Worm (Caenorhabditis elegans) whole organism, L1 larva: ENCODE data around the gene ttbk-6.

Source experiments
- C04F5.9 ChIP-seq: sonication (generic microtip); optimal IDR thresholded peaks from 2 replicates; lab custom pipeline; 2016; ENCODE audit warnings: missing genetic modification characterization, missing compliant biosample characterization
- C16A3.4 ChIP-seq: fragments of 150-350 bp; optimal IDR thresholded peaks from 2 replicates; lab custom pipeline; 2014; ENCODE audit warnings: missing biosample characterization, missing genetic modification characterization
- aha-1 ChIP-seq: fragments of 150-350 bp; optimal IDR thresholded peaks from 2 replicates; lab custom pipeline; 2014; ENCODE audit warnings: missing biosample characterization, missing genetic modification characterization
- ama-1 ChIP-seq: fragments of 150-350 bp; optimal IDR thresholded peaks from 2 replicates; lab custom pipeline; 2014
- ceh-63 ChIP-seq: fragments of 200-800 bp; sonication (Bioruptor generic); optimal IDR thresholded peaks from 2 replicates; lab custom pipeline; 2018; ENCODE audit warnings: mild to moderate bottlenecking, missing genetic modification characterization, missing compliant biosample characterization
- ceh-8 ChIP-seq: fragments of 200-800 bp; sonication (Bioruptor generic); optimal IDR thresholded peaks from 2 replicates; lab custom pipeline; 2018; ENCODE audit warnings: mild to moderate bottlenecking, missing genetic modification characterization, moderate library complexity, missing compliant biosample characterization
- dpl-1 ChIP-seq, 3 experiments: fragments of 150-350 bp in 2 of 3; sonication (generic microtip) in 1 of 3; optimal IDR thresholded peaks; 2 replicates each; lab custom pipeline; 2014 to 2017; ENCODE audit warnings: missing biosample characterization in 3 of 3, missing genetic modification characterization in 3 of 3, missing genetic modification reagents in 3 of 3
- dsc-1 ChIP-seq: sonication (generic microtip); optimal IDR thresholded peaks from 2 replicates; lab custom pipeline; 2016; ENCODE audit warnings: mild to moderate bottlenecking, missing genetic modification characterization, missing compliant biosample characterization
- efl-1 ChIP-seq, 4 experiments: fragments of 150-350 bp; optimal IDR thresholded peaks in 3 of 4; peaks in 1 of 4; 1 replicate in 1 of 4; 2 replicates in 3 of 4; lab custom pipeline; 2014; ENCODE audit warnings: missing biosample characterization in 2 of 4, missing genetic modification characterization in 2 of 4, missing genetic modification reagents in 2 of 4
- egl-27 ChIP-seq, 2 experiments: fragments of 150-350 bp in 1 of 2; sonication (generic microtip); optimal IDR thresholded peaks; 3 replicates each; lab custom pipeline; 2017 to 2018; ENCODE audit warnings: missing biosample characterization in 2 of 2, missing genetic modification characterization in 2 of 2, missing genetic modification reagents in 2 of 2
- elt-2 ChIP-seq: sonication (generic microtip); optimal IDR thresholded peaks from 2 replicates; lab custom pipeline; 2016; ENCODE audit warnings: missing genetic modification characterization, mild to moderate bottlenecking, inconsistent platforms, missing compliant biosample characterization, missing genetic modification reagents
- fos-1 ChIP-seq: fragments of 150-350 bp; optimal IDR thresholded peaks from 2 replicates; lab custom pipeline; 2014; ENCODE audit warnings: missing biosample characterization, missing genetic modification characterization
- hlh-4 ChIP-seq: sonication (generic microtip); optimal IDR thresholded peaks from 2 replicates; lab custom pipeline; 2016; ENCODE audit warnings: mild to moderate bottlenecking, missing genetic modification characterization, missing compliant biosample characterization
- lin-39 ChIP-seq: fragments of 150-350 bp; optimal IDR thresholded peaks from 2 replicates; lab custom pipeline; 2014; ENCODE audit warnings: missing biosample characterization, missing genetic modification reagents, missing genetic modification characterization
- lir-3 ChIP-seq: sonication (generic microtip); optimal IDR thresholded peaks from 2 replicates; lab custom pipeline; 2016; ENCODE audit warnings: mild to moderate bottlenecking, missing genetic modification characterization, moderate library complexity, missing compliant biosample characterization; ENCODE audit not compliant: poor library complexity
- lsy-2 ChIP-seq, 2 experiments: fragments of 150-350 bp; optimal IDR thresholded peaks; 2 replicates each; lab custom pipeline; 2014; ENCODE audit warnings: missing biosample characterization in 2 of 2, missing genetic modification characterization in 2 of 2
- mdl-1 ChIP-seq, 2 experiments: fragments of 150-350 bp; optimal IDR thresholded peaks; 2 replicates each; lab custom pipeline; 2014 to 2017; ENCODE audit warnings: missing biosample characterization in 2 of 2, missing genetic modification characterization in 2 of 2, inconsistent platforms in 1 of 2
- mef-2 ChIP-seq: fragments of 150-350 bp; optimal IDR thresholded peaks from 2 replicates; lab custom pipeline; 2014; ENCODE audit warnings: missing biosample characterization, missing genetic modification characterization
- mep-1 ChIP-seq: fragments of 150-350 bp; optimal IDR thresholded peaks from 2 replicates; lab custom pipeline; 2014; ENCODE audit warnings: missing biosample characterization, missing genetic modification characterization
- nhr-12 ChIP-seq: sonication (generic microtip); optimal IDR thresholded peaks from 2 replicates; lab custom pipeline; 2017; ENCODE audit warnings: missing biosample characterization, missing genetic modification characterization
- nhr-20 ChIP-seq: sonication (generic microtip); optimal IDR thresholded peaks from 2 replicates; lab custom pipeline; 2016; ENCODE audit warnings: mild to moderate bottlenecking, missing genetic modification characterization, missing compliant biosample characterization
- nhr-71 ChIP-seq: sonication (generic microtip); optimal IDR thresholded peaks from 2 replicates; lab custom pipeline; 2016; ENCODE audit warnings: mild to moderate bottlenecking, missing genetic modification characterization, moderate library complexity, missing compliant biosample characterization
- nhr-76 ChIP-seq: sonication (generic microtip); optimal IDR thresholded peaks from 2 replicates; lab custom pipeline; 2017; ENCODE audit warnings: missing biosample characterization, missing genetic modification characterization
- nhr-90 ChIP-seq: sonication (generic microtip); optimal IDR thresholded peaks from 2 replicates; lab custom pipeline; 2016; ENCODE audit warnings: mild to moderate bottlenecking, missing genetic modification characterization, missing compliant biosample characterization; ENCODE audit not compliant: poor library complexity
- pax-3 ChIP-seq: fragments of 200-800 bp; sonication (Bioruptor generic); optimal IDR thresholded peaks from 2 replicates; lab custom pipeline; 2018; ENCODE audit warnings: mild to moderate bottlenecking, missing genetic modification characterization, moderate library complexity, missing compliant biosample characterization
- snpc-4 ChIP-seq: fragments of 150-350 bp; optimal IDR thresholded peaks from 2 replicates; lab custom pipeline; 2014; ENCODE audit warnings: missing biosample characterization, missing genetic modification characterization
- snu-23 ChIP-seq: sonication (generic microtip); optimal IDR thresholded peaks from 2 replicates; lab custom pipeline; 2016; ENCODE audit warnings: missing genetic modification characterization, missing compliant biosample characterization
- tbx-2 ChIP-seq: sonication (generic microtip); optimal IDR thresholded peaks from 2 replicates; lab custom pipeline; 2016; ENCODE audit warnings: missing genetic modification characterization, missing compliant biosample characterization
- unc-130 ChIP-seq: fragments of 150-350 bp; optimal IDR thresholded peaks from 2 replicates; lab custom pipeline; 2017; ENCODE audit warnings: missing biosample characterization, missing genetic modification characterization, inconsistent platforms
- vab-15 ChIP-seq: sonication (generic microtip); optimal IDR thresholded peaks from 2 replicates; lab custom pipeline; 2017; ENCODE audit warnings: missing genotype, mild to moderate bottlenecking, missing genetic modification characterization, missing compliant biosample characterization
- xbp-1 ChIP-seq: sonication (generic microtip); optimal IDR thresholded peaks from 2 replicates; lab custom pipeline; 2016; ENCODE audit warnings: missing genetic modification characterization, missing compliant biosample characterization
- ztf-11 ChIP-seq, 2 experiments: sonication (generic microtip); optimal IDR thresholded peaks; 2 replicates each; lab custom pipeline; 2016 to 2017; ENCODE audit warnings: missing genetic modification characterization in 2 of 2, missing biosample characterization in 1 of 2, missing compliant biosample characterization in 1 of 2

The ttbk-6 gene

DNA sequence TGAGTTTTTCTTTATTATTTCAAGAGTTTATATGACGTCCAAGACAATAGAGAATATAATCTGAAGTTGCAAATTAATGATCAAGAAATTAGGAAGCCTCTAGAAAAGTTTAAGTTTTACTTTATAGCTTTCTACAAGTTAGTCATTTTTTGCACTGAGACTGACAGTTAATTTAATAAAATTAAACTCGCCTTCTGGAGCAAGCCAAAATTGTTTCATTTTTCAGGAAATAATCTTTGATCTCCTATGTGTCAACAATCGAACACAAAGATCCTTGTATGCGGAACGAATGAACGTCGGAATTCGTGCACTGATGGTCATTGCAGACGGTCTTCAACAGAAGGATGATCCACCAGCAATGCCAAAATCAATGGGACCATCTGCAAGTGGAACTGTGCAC, 37.9 kb downstream of the ttbk-6 start:
- no peak for TF ChIP-seq pax-3 (tag; lab: Kevin White, UChicago)
- no peak for TF ChIP-seq dpl-1 (GFP tag; optimal IDR thresholded peaks at IDR 0.05; lab: Kevin White, UChicago)
- TF ChIP-seq ama-1 (lab: Kevin White, UChicago), result no peak
- no peak for TF ChIP-seq C04F5.9 (tag; lab: Kevin White, UChicago)

DNA sequence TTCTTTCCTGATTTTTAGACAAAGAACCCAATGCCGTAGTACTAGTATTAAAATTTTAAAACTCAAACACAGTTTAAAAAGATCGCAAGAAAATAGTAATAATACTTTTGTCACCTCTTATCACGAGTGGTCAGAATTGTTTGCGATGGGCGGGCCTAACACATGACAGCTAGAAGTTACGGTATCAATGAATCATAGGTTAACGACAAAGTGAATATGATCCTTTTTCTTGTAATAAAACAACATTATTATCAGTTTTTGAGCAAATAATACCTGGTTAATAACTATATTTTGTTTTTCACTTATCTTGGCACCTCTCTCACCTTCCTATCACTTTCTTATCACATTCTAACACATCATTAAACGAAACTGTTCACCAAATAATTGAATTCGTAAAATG, 38.5 kb downstream of the ttbk-6 start:
- TF ChIP-seq snu-23 (GFP tag; lab: Kevin White, UChicago), result no peak
- TF ChIP-seq elt-2 (tag; lab: Kevin White, UChicago), result peak; percentile 14
- no peak for TF ChIP-seq nhr-20
- TF ChIP-seq snpc-4 (tag; lab: Kevin White, UChicago), result no peak

- no peak for TF ChIP-seq C16A3.4 (tag; lab: Kevin White, UChicago)
- no peak for TF ChIP-seq dsc-1 (tag; lab: Kevin White, UChicago)
- no peak for TF ChIP-seq nhr-71 (tag; lab: Kevin White, UChicago)
- TF ChIP-seq aha-1 (tag; lab: Kevin White, UChicago), result no peak
- no peak for TF ChIP-seq mdl-1 (tag; optimal IDR thresholded peaks at IDR 0.05; lab: Kevin White, UChicago)
- no peak for TF ChIP-seq lir-3 (tag; lab: Kevin White, UChicago)
- TF ChIP-seq vab-15 (tag; lab: Kevin White, UChicago), result no peak
- no peak for TF ChIP-seq fos-1 (tag; lab: Kevin White, UChicago)
- no peak for TF ChIP-seq nhr-90
- TF ChIP-seq mef-2, result no peak
- TF ChIP-seq nhr-12 (tag; lab: Kevin White, UChicago), result no peak
- TF ChIP-seq nhr-76 (tag; lab: Kevin White, UChicago), result no peak
- TF ChIP-seq egl-27 (tag; optimal IDR thresholded peaks at IDR 0.05; lab: Kevin White, UChicago), result no peak
Measured at ce11 chrIII:5119063-5119462, 44.6 kb downstream of the ttbk-6 start.

DNA sequence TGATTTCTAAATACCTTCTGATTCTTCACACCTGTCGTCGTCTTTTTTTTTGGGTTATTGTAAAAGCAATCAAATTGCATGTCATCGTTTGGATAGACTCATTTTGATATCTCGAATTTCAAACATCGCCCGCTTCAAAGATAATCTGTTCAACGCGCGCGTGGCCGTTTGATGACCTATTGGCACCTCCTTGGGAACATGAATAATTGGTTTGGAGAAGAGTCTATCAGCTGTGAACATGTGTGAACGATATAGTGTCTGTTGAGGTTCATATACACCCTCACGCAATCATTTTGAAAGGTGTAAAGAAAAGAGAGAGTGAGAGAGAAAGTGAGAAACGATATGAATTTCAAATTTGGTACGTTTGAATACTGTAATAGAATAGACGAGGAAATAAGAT, 46.1 kb downstream of the ttbk-6 start:
- TF ChIP-seq dpl-1 (GFP tag; optimal IDR thresholded peaks at IDR 0.05; lab: Kevin White, UChicago), result no peak
- TF ChIP-seq nhr-90, result no peak
- peak; percentile 96 for TF ChIP-seq tbx-2 (tag; lab: Kevin White, UChicago)
- TF ChIP-seq ztf-11 (tag; optimal IDR thresholded peaks at IDR 0.05; lab: Kevin White, UChicago), result peak in 1 of 2 experiments; percentile 52
- no peak for TF ChIP-seq ceh-8 (GFP tag; lab: Kevin White, UChicago)
- TF ChIP-seq xbp-1 (tag; lab: Kevin White, UChicago), result no peak
- TF ChIP-seq unc-130, result no peak
- TF ChIP-seq, all 84 proteins: peak for 2

DNA sequence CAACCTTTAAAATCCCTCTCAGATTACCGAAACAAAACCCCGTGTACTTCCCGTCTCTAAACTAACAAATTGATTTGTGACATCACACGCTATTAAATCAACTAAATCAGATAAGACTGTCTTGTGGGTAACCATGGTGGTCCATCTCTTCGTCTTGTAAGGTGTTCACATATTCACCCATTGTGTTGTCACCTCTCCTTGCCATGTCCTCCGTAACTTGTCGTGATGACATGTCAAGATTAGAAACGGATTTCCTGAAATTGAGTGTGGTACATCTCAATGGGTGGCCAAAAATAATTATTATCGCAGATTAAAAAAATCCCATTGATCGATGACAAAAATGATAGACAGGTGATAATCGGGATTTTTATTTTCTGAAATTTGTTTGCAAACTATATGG, 49.9 kb downstream of the ttbk-6 start:
- no peak for TF ChIP-seq hlh-4 (tag; lab: Kevin White, UChicago)
- no peak for TF ChIP-seq efl-1 (optimal IDR thresholded peaks at IDR 0.05; lab: Kevin White, UChicago)
- no peak for TF ChIP-seq efl-1 (GFP tag; optimal IDR thresholded peaks at IDR 0.05 in 1 of 2; lab: Kevin White, UChicago)
- TF ChIP-seq nhr-71 (tag; lab: Kevin White, UChicago), result no peak
- no peak for TF ChIP-seq nhr-90
- no peak for TF ChIP-seq ceh-63 (GFP tag; lab: Kevin White, UChicago)
- TF ChIP-seq pax-3 (tag; lab: Kevin White, UChicago), result no peak
- no peak for TF ChIP-seq mef-2
- TF ChIP-seq elt-2 (tag; lab: Kevin White, UChicago), result no peak
- TF ChIP-seq mep-1, result no peak
- TF ChIP-seq lin-39 (tag; lab: Kevin White, UChicago), result no peak
- TF ChIP-seq lsy-2 (tag; optimal IDR thresholded peaks at IDR 0.05; lab: Kevin White, UChicago), result no peak
